Worm (Caenorhabditis elegans) whole organism, dauer: Measurements from ENCODE around the gene Y46G5A.20.

Source experiments
- unc-62 ChIP-seq: sonication (generic microtip); optimal IDR thresholded peaks from 2 replicates; lab custom pipeline; 2017; ENCODE audit warnings: missing biosample characterization, missing genetic modification reagents, missing genetic modification characterization

Y46G5A.20 gene

DNA sequence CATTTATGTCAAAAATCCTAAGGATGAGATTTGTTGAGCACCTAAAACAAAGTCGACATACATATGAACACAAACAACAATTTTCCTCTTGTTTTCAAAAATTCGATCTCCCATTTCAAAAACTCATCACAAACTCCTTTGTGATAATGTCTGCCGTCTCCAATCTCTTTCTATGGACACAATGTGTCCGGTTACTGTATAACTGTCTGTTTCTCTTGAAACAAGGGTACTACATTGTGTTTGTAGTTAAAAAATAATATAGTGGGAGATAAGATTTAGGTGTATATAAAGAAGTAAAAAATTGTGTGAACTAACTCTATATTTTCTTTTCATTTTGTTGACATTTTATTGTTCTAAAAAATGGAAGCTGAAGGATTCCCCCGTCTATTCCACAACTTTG, 19.5 kb downstream of the Y46G5A.20 start, which contains the start of gene bcmo-1:
TSS of gene bcmo-1 (plus strand) at position 330 of the 400 bp plus-strand sequence.
- TF ChIP-seq unc-62 (GFP tag; lab: Kevin White, UChicago), result no peak

DNA sequence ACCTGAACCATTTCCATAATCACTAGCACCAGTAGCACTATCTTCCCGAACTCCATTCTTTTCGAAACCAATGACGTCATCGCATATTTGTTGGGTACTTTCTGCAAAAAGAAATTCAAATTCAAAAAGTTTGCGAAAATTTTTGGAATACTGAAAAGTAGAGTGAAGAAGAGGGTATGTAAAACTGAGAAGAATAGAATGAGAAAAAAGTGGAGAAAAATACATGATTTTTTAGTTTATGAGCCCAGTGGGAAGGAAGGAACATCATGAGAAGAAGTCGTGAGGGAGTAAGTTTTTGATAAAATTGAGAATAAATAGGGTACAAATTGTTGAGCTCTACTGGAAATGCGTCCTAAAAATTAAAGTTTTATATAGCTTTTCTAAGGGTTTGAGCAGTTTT, 29.2 kb downstream of the Y46G5A.20 start, which contains the start of gene lgc-35:
TSS of gene lgc-35 (minus strand) at position 101 of the 400 bp plus-strand sequence.
- no peak for TF ChIP-seq unc-62 (GFP tag; lab: Kevin White, UChicago)

DNA sequence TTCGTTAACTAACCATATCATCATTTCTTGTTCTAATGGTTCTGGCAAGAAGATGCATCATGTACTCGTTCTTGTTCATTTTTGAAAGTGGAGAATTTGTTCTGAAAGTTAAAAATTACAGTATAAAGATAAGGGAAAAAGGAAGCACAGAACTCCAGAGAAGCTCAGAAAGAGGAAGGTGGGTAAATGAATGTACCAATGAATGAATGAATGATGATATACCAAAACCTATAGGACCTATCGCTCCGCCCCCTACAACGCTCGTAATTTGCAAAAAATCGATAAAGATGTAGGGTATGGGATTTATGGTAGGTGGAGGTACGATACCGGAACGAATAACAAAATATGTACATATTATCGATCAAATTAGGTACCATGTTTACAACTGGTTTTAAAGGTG, 36.9 kb downstream of the Y46G5A.20 start, which contains the start of gene pes-10:
TSS of gene pes-10 (minus strand) at position 101 of the 400 bp plus-strand sequence.
- TF ChIP-seq unc-62 (GFP tag; lab: Kevin White, UChicago), result no peak

DNA sequence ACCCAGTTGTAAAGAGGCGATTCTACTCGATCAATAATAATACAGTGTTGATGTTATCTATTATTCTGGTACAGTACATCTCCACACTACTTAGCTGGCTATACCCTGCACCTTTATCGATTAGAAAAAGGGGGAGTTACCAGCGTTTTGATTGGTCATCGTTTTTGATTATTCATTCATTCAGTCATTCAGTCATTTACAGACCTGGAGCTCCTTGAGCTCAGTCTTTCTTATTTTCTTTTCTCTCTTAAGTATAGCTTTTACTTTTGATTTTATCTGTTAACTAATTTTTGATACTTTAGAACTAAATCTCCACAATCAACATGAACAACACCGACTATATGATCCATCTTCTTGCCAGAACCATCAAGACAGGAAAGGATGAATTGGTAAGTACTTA, 39.3 kb downstream of the Y46G5A.20 start, which contains the start of gene Y46G5A.28:
TSS of gene Y46G5A.28 (plus strand) at position 301 of the 400 bp plus-strand sequence.
- no peak for TF ChIP-seq unc-62 (GFP tag; lab: Kevin White, UChicago)

- TF ChIP-seq unc-62 (GFP tag; lab: Kevin White, UChicago), result no peak
These were observed 45.1 kb downstream of the Y46G5A.20 start, which contains the start of gene Y46G5A.29 for ce11 chrII:12855900-12856299. Gene Y46G5A.29 (plus strand): TSS chrII:12856200.
